Fruit fly (Drosophila melanogaster) whole organism, embryonic: ENCODE measurements around the gene CG5793.

ENCODE experiments used
- Atf6 ChIP-seq: fragments of 200-800 bp; sonication (Bioruptor generic); IDR thresholded peaks from 2 replicates; pipeline ENCODE4 v1.3.6; 2022; ENCODE audit warnings: missing biosample characterization, missing genetic modification characterization
- Awh ChIP-seq: fragments of 200-800 bp; sonication (Bioruptor generic); IDR thresholded peaks from 2 replicates; pipeline ENCODE4, ENCODE4 v1.3.6; 2022; ENCODE audit warnings: missing biosample characterization, missing genetic modification characterization
- CG10366 ChIP-seq: fragments of 200-800 bp; sonication (Bioruptor generic); IDR thresholded peaks from 2 replicates; pipeline ENCODE4 v1.3.6; 2022; ENCODE audit warnings: missing biosample characterization, missing genetic modification characterization
- CG10431 ChIP-seq: fragments of 200-800 bp; sonication (Bioruptor generic); optimal IDR thresholded peaks from 3 replicates; lab custom pipeline; 2018; ENCODE audit warnings: missing biosample characterization, mild to moderate bottlenecking, missing genetic modification characterization
- CG10979 ChIP-seq: fragments of 200-800 bp; sonication (Bioruptor generic); optimal IDR thresholded peaks from 2 replicates; lab custom pipeline; 2018; ENCODE audit warnings: missing biosample characterization, mild to moderate bottlenecking, missing genetic modification characterization, moderate library complexity
- CG11695 ChIP-seq: fragments of 200-800 bp; sonication (Bioruptor generic); IDR thresholded peaks from 3 replicates; pipeline ENCODE4 v1.3.6; 2022; ENCODE audit warnings: missing biosample characterization, missing genetic modification characterization
- CG12104 ChIP-seq: fragments of 200-800 bp; sonication (Bioruptor generic); optimal IDR thresholded peaks from 3 replicates; lab custom pipeline; 2016; ENCODE audit warnings: missing biosample characterization, missing genetic modification characterization
- CG12236 ChIP-seq: fragments of 200-800 bp; sonication (Bioruptor generic); optimal IDR thresholded peaks from 2 replicates; lab custom pipeline; 2016; ENCODE audit warnings: missing biosample characterization, missing genetic modification characterization
- CG12299 ChIP-seq: fragments of 200-800 bp; sonication (Bioruptor generic); optimal IDR thresholded peaks from 2 replicates; lab custom pipeline; 2018; ENCODE audit warnings: missing biosample characterization, mild to moderate bottlenecking, missing genetic modification characterization
- CG12744 ChIP-seq: fragments of 200-800 bp; sonication (Bioruptor generic); optimal IDR thresholded peaks from 2 replicates; lab custom pipeline; 2016; ENCODE audit warnings: missing biosample characterization, missing genetic modification characterization
- CG14441 ChIP-seq: fragments of 200-800 bp; sonication (Bioruptor generic); IDR thresholded peaks from 2 replicates; pipeline ENCODE4 v1.3.6; 2022; ENCODE audit warnings: missing biosample characterization, missing genetic modification characterization
- CG1603 ChIP-seq: fragments of 200-800 bp; sonication (Bioruptor generic); optimal IDR thresholded peaks from 2 replicates; lab custom pipeline; 2019; ENCODE audit warnings: missing biosample characterization, mild to moderate bottlenecking, missing genetic modification characterization, moderate library complexity
- CG31388 ChIP-seq: fragments of 200-800 bp; sonication (Bioruptor generic); optimal IDR thresholded peaks from 2 replicates; lab custom pipeline; 2016; ENCODE audit warnings: missing biosample characterization, missing genetic modification characterization
- CG32532 ChIP-seq: fragments of 200-800 bp; sonication (Bioruptor generic); IDR thresholded peaks from 2 replicates; pipeline ENCODE4 v1.3.6; 2022; ENCODE audit warnings: missing biosample characterization, missing genetic modification characterization
- CG3995 ChIP-seq: fragments of 200-800 bp; sonication (Bioruptor generic); optimal IDR thresholded peaks from 3 replicates; lab custom pipeline; 2016; ENCODE audit warnings: missing biosample characterization, missing genetic modification characterization
- CG4282 ChIP-seq: fragments of 200-800 bp; sonication (Bioruptor generic); optimal IDR thresholded peaks from 2 replicates; lab custom pipeline; 2016; ENCODE audit warnings: missing biosample characterization, missing genetic modification characterization
- CG4424 ChIP-seq: fragments of 200-800 bp; sonication (Bioruptor generic); optimal IDR thresholded peaks from 3 replicates; lab custom pipeline; 2016; ENCODE audit warnings: missing biosample characterization, missing genetic modification characterization
- CG4820 ChIP-seq: fragments of 200-800 bp; sonication (Bioruptor generic); optimal IDR thresholded peaks from 3 replicates; lab custom pipeline; 2016; ENCODE audit warnings: missing biosample characterization, missing genetic modification characterization
- CG6689 ChIP-seq: fragments of 200-800 bp; sonication (Bioruptor generic); IDR thresholded peaks from 2 replicates; pipeline ENCODE4 v1.3.6; 2022; ENCODE audit warnings: missing biosample characterization, missing genetic modification characterization
- CG8388 ChIP-seq: fragments of 200-800 bp; sonication (Bioruptor generic); optimal IDR thresholded peaks from 2 replicates; lab custom pipeline; 2019; ENCODE audit warnings: missing biosample characterization, mild to moderate bottlenecking, missing genetic modification characterization, moderate library complexity
- CG8765 ChIP-seq: fragments of 200-800 bp; sonication (Bioruptor generic); IDR thresholded peaks from 2 replicates; pipeline ENCODE4 v1.3.6; 2022; ENCODE audit warnings: missing biosample characterization, missing genetic modification characterization
- CG8924 ChIP-seq: fragments of 200-800 bp; optimal IDR thresholded peaks from 3 replicates; lab custom pipeline; 2019; ENCODE audit warnings: missing biosample characterization, mild to moderate bottlenecking, missing genetic modification characterization, moderate library complexity
- CG9437 ChIP-seq: fragments of 200-800 bp; sonication (Bioruptor generic); optimal IDR thresholded peaks from 2 replicates; lab custom pipeline; 2018; ENCODE audit warnings: missing biosample characterization, mild to moderate bottlenecking, missing genetic modification characterization
- CTCF ChIP-seq: fragments of 200-800 bp; sonication (Bioruptor generic); optimal IDR thresholded peaks from 2 replicates; lab custom pipeline; 2017; ENCODE audit warnings: missing biosample characterization, mild to moderate bottlenecking, missing genetic modification characterization, moderate library complexity
- Dad ChIP-seq: fragments of 200-800 bp; sonication (Bioruptor generic); optimal IDR thresholded peaks from 3 replicates; lab custom pipeline; 2016; ENCODE audit warnings: missing biosample characterization, missing genetic modification characterization
- Hsf ChIP-seq: fragments of 200-800 bp; sonication (Bioruptor generic); optimal IDR thresholded peaks from 3 replicates; lab custom pipeline; 2016; ENCODE audit warnings: missing biosample characterization, missing genetic modification characterization
- Mad ChIP-seq: fragments of 200-800 bp; sonication (Bioruptor generic); optimal IDR thresholded peaks from 2 replicates; lab custom pipeline; 2016; ENCODE audit warnings: missing biosample characterization, missing genetic modification characterization
- Meics ChIP-seq: fragments of 200-800 bp; sonication (Bioruptor generic); optimal IDR thresholded peaks from 2 replicates; lab custom pipeline; 2017; ENCODE audit warnings: missing biosample characterization, mild to moderate bottlenecking, missing genetic modification characterization
- NfI ChIP-seq: fragments of 200-800 bp; sonication (Bioruptor generic); optimal IDR thresholded peaks from 3 replicates; lab custom pipeline; 2018; ENCODE audit warnings: missing biosample characterization, mild to moderate bottlenecking, missing genetic modification characterization, moderate library complexity
- PHDP ChIP-seq: fragments of 200-800 bp; sonication (Bioruptor generic); optimal IDR thresholded peaks from 3 replicates; lab custom pipeline; 2018; ENCODE audit warnings: missing biosample characterization, mild to moderate bottlenecking, missing genetic modification characterization, moderate library complexity
- Sox102F ChIP-seq: fragments of 200-800 bp; sonication (Bioruptor generic); optimal IDR thresholded peaks from 2 replicates; lab custom pipeline; 2018; ENCODE audit warnings: missing biosample characterization, mild to moderate bottlenecking, missing genetic modification characterization, moderate library complexity
- Sry-δ ChIP-seq: fragments of 200-800 bp; sonication (Bioruptor generic); optimal IDR thresholded peaks from 2 replicates; lab custom pipeline; 2016; ENCODE audit warnings: missing biosample characterization, missing genetic modification characterization
- Stat92E ChIP-seq, 3 experiments: fragments of >200 bp in 2 of 3; fragments of 200-800 bp in 1 of 3; sonication (Bioruptor generic) in 1 of 3; optimal IDR thresholded peaks; 2 replicates each; lab custom pipeline; 2017 to 2019; ENCODE audit warnings: missing biosample characterization in 3 of 3, missing genetic modification characterization in 3 of 3, mild to moderate bottlenecking in 1 of 3, moderate library complexity in 1 of 3
- cg ChIP-seq: fragments of 200-800 bp; sonication (Bioruptor generic); optimal IDR thresholded peaks from 3 replicates; lab custom pipeline; 2019; ENCODE audit warnings: missing biosample characterization, mild to moderate bottlenecking, missing genetic modification characterization, moderate library complexity
- chinmo ChIP-seq: fragments of 200-800 bp; sonication (Bioruptor generic); IDR thresholded peaks from 4 replicates; pipeline ENCODE4 v1.3.6; 2022; ENCODE audit warnings: missing biosample characterization, missing genetic modification characterization; ENCODE audit not compliant: partially characterized antibody
- dysf ChIP-seq: fragments of 200-800 bp; sonication (Bioruptor generic); IDR thresholded peaks from 3 replicates; pipeline ENCODE4 v1.3.6; 2022; ENCODE audit warnings: missing biosample characterization, missing genetic modification characterization
- en ChIP-seq: fragments of 200-800 bp; sonication (Bioruptor generic); optimal IDR thresholded peaks from 2 replicates; lab custom pipeline; 2016; ENCODE audit warnings: missing biosample characterization, missing genetic modification characterization
- eyg ChIP-seq: fragments of 200-800 bp; sonication (Bioruptor generic); optimal IDR thresholded peaks from 3 replicates; lab custom pipeline; 2016; ENCODE audit warnings: missing biosample characterization, missing genetic modification characterization
- gcm ChIP-seq: fragments of 200-800 bp; sonication (Bioruptor generic); optimal IDR thresholded peaks from 2 replicates; lab custom pipeline; 2019; ENCODE audit warnings: missing biosample characterization, mild to moderate bottlenecking, missing genetic modification characterization, moderate library complexity
- gem ChIP-seq: fragments of 200-800 bp; sonication (Bioruptor generic); optimal IDR thresholded peaks from 2 replicates; lab custom pipeline; 2019; ENCODE audit warnings: missing biosample characterization, mild to moderate bottlenecking, missing genetic modification characterization, moderate library complexity
- hb ChIP-seq: fragments of 200-800 bp; sonication (Bioruptor generic); IDR thresholded peaks from 3 replicates; pipeline ENCODE4 v1.3.6; 2022; ENCODE audit warnings: missing biosample characterization, missing genetic modification characterization; ENCODE audit not compliant: partially characterized antibody
- kni ChIP-seq: fragments of 200-800 bp; sonication (Bioruptor generic); optimal IDR thresholded peaks from 3 replicates; lab custom pipeline; 2017; ENCODE audit warnings: mild to moderate bottlenecking, missing biosample characterization, missing genetic modification reagents, missing genetic modification characterization
- nerfin-2 ChIP-seq: fragments of 200-800 bp; sonication (Bioruptor generic); IDR thresholded peaks from 2 replicates; pipeline ENCODE4 v1.3.6; 2022; ENCODE audit warnings: missing biosample characterization, missing genetic modification characterization; ENCODE audit not compliant: partially characterized antibody
- odd ChIP-seq: fragments of 200-800 bp; sonication (Bioruptor generic); optimal IDR thresholded peaks from 2 replicates; lab custom pipeline; 2017; ENCODE audit warnings: missing biosample characterization, mild to moderate bottlenecking, missing genetic modification characterization
- pfk ChIP-seq: fragments of 200-800 bp; sonication (Bioruptor generic); optimal IDR thresholded peaks from 2 replicates; lab custom pipeline; 2018; ENCODE audit warnings: missing biosample characterization, mild to moderate bottlenecking, missing genetic modification characterization, moderate library complexity
- phol ChIP-seq: fragments of 200-800 bp; sonication (Bioruptor generic); optimal IDR thresholded peaks from 3 replicates; lab custom pipeline; 2018; ENCODE audit warnings: missing biosample characterization, mild to moderate bottlenecking, missing genetic modification characterization, moderate library complexity
- psq ChIP-seq: fragments of 200-800 bp; sonication (Bioruptor generic); optimal IDR thresholded peaks from 2 replicates; lab custom pipeline; 2017; ENCODE audit warnings: missing biosample characterization, missing genetic modification characterization
- sens-2 ChIP-seq: fragments of 200-800 bp; sonication (Bioruptor generic); IDR thresholded peaks from 2 replicates; pipeline ENCODE4 v1.3.6; 2022; ENCODE audit warnings: missing biosample characterization, missing genetic modification characterization
- trh ChIP-seq: fragments of 200-800 bp; sonication (Bioruptor generic); optimal IDR thresholded peaks from 2 replicates; lab custom pipeline; 2016; ENCODE audit warnings: missing biosample characterization, missing genetic modification characterization
- tup ChIP-seq: fragments of 200-800 bp; sonication (Bioruptor generic); optimal IDR thresholded peaks from 2 replicates; lab custom pipeline; 2016; ENCODE audit warnings: missing biosample characterization, mild to moderate bottlenecking, missing genetic modification characterization, moderate library complexity
- unc-4 ChIP-seq: fragments of 200-800 bp; sonication (Bioruptor generic); IDR thresholded peaks from 2 replicates; pipeline ENCODE4 v1.3.6; 2022; ENCODE audit warnings: missing biosample characterization, missing genetic modification characterization; ENCODE audit not compliant: partially characterized antibody

The CG5793 gene

dm6 chr3R:21111046-21111480, 16.3 kb upstream of the CG5793 start, which contains the start of gene Rab11 (continued):
- TF ChIP-seq CG4820 (peak; percentile 80), Hsf (peak; percentile 60), Mad (GFP tag; lab: Kevin White, UChicago) (no peak), Sry-δ (peak; percentile 91), CG12299 (tag; lab: Kevin White, UChicago) (peak; percentile 26), pfk (GFP tag; lab: Kevin White, UChicago) (no peak), psq (GFP tag; lab: Kevin White, UChicago) (no peak), CG6689 (GFP tag; lab: Robert Waterston, UW) (peak; percentile 20; the same call in 1 of the 2 replicates), CG10366 (GFP tag; lab: Robert Waterston, UW) (peak; percentile 28), cg (GFP tag; lab: Kevin White, UChicago) (no peak), CG4282 (GFP tag; lab: Kevin White, UChicago) (no peak), en (no peak), eyg (GFP tag; lab: Kevin White, UChicago) (no peak), Awh (GFP tag; lab: Robert Waterston, UW) (no peak), CG12236 (GFP tag; lab: Kevin White, UChicago) (no peak), CG12104 (GFP tag; lab: Kevin White, UChicago) (peak; percentile 54), chinmo (GFP tag; lab: Robert Waterston, UW) (peak; percentile 61; the same call in 3 of the 4 replicates), nerfin-2 (GFP tag; lab: Robert Waterston, UW) (peak; percentile 79), CG1603 (peak; percentile 12), CG12744 (GFP tag; lab: Kevin White, UChicago) (no peak), NfI (peak; percentile 47), hb (peak; percentile 81), CG10431 (GFP tag; lab: Kevin White, UChicago) (no peak), CG32532 (GFP tag; lab: Robert Waterston, UW) (peak; percentile 72), CG10979 (no peak), CG4424 (peak; percentile 27), Atf6 (peak; percentile 55; the same call in 1 of the 2 replicates), Meics (GFP tag; lab: Kevin White, UChicago) (peak; percentile 21), sens-2 (GFP tag; lab: Robert Waterston, UW) (no peak), CG11695 (GFP tag; lab: Robert Waterston, UW) (0 out of 3 replicates have a peak, but pooled peaks have one; percentile 25), phol (tag; lab: Kevin White, UChicago) (peak; percentile 88), CG31388 (GFP tag; lab: Kevin White, UChicago) (no peak), CG9437 (GFP tag; lab: Kevin White, UChicago) (peak; percentile 96), tup (GFP tag; lab: Kevin White, UChicago) (no peak), dysf (peak; percentile 43; the same call in 2 of the 3 replicates), odd (GFP tag; lab: Kevin White, UChicago) (no peak), Stat92E (GFP tag; optimal IDR thresholded peaks at IDR 0.05; lab: Kevin White, UChicago) (no peak), gem (tag; lab: Kevin White, UChicago) (peak; percentile 71), CG8924 (tag; lab: Kevin White, UChicago) (peak; percentile 73), CG3995 (peak; percentile 74), gcm (GFP tag; lab: Kevin White, UChicago) (peak; percentile 14), kni (GFP tag; lab: Kevin White, UChicago) (peak; percentile 54), PHDP (tag; lab: Kevin White, UChicago) (peak; percentile 34), CG8765 (GFP tag; lab: Robert Waterston, UW) (0 out of 2 replicates have a peak, but pooled peaks have one; percentile 14), CG8388 (GFP tag; lab: Kevin White, UChicago) (peak; percentile 21), Dad (GFP tag; lab: Kevin White, UChicago) (peak; percentile 27), trh (no peak), unc-4 (peak; percentile 84), CTCF (GFP tag; lab: Kevin White, UChicago) (no peak), CG14441 (GFP tag; lab: Robert Waterston, UW) (peak; percentile 32; the same call in 1 of the 2 replicates), Sox102F (peak; percentile 47)
